Fruit fly (Drosophila melanogaster) whole organism, wandering third instar larva: ENCODE results near the gene Mst36Fb.

ENCODE experiments used
- Abd-B ChIP-seq: fragments of >200 bp; optimal IDR thresholded peaks from 2 replicates; lab custom pipeline; 2017; ENCODE audit warnings: missing biosample characterization, missing genetic modification characterization
- CG32264 ChIP-seq: fragments of 200-800 bp; sonication (Bioruptor generic); optimal IDR thresholded peaks from 2 replicates; lab custom pipeline; 2016; ENCODE audit warnings: missing biosample characterization, missing genetic modification characterization
- CG9705 ChIP-seq: fragments of 200-800 bp; sonication (Bioruptor generic); optimal IDR thresholded peaks from 2 replicates; lab custom pipeline; 2018; ENCODE audit warnings: missing biosample characterization, mild to moderate bottlenecking, missing genetic modification characterization
- Dif ChIP-seq: fragments of 200-275, 200-300 bp; sonication (Bioruptor generic); optimal IDR thresholded peaks from 2 replicates; lab custom pipeline; 2018; ENCODE audit warnings: missing biosample characterization, missing genetic modification characterization; ENCODE audit not compliant: partially characterized antibody
- GATAd ChIP-seq: sonication (Bioruptor generic); optimal IDR thresholded peaks from 2 replicates; lab custom pipeline; 2016; ENCODE audit warnings: missing biosample characterization, missing genetic modification characterization
- HLH106 ChIP-seq: fragments of 200-800 bp; optimal IDR thresholded peaks from 3 replicates; lab custom pipeline; 2019; ENCODE audit warnings: missing biosample characterization, mild to moderate bottlenecking, missing genetic modification characterization, moderate library complexity
- Hnf4 ChIP-seq: fragments of 200-800 bp; sonication (Bioruptor generic); optimal IDR thresholded peaks from 2 replicates; lab custom pipeline; 2016; ENCODE audit warnings: missing biosample characterization, mild to moderate bottlenecking, missing genetic modification characterization
- Hr78 ChIP-seq: fragments of >200 bp; optimal IDR thresholded peaks from 2 replicates; lab custom pipeline; 2017; ENCODE audit warnings: missing biosample characterization, missing genetic modification characterization
- Hr83 ChIP-seq: fragments of 200-300 bp; sonication (Bioruptor generic); optimal IDR thresholded peaks from 2 replicates; lab custom pipeline; 2016; ENCODE audit warnings: missing biosample characterization, mild to moderate bottlenecking, missing genetic modification characterization, moderate library complexity; ENCODE audit not compliant: poor library complexity, severe bottlenecking
- Jra ChIP-seq: sonication (Bioruptor generic); optimal IDR thresholded peaks from 2 replicates; lab custom pipeline; 2016; ENCODE audit warnings: missing biosample characterization, missing genetic modification characterization
- Mio ChIP-seq: sonication (Bioruptor generic); optimal IDR thresholded peaks from 2 replicates; lab custom pipeline; 2016; ENCODE audit warnings: missing biosample characterization, missing genetic modification characterization
- Myc ChIP-seq: fragments of >200 bp; optimal IDR thresholded peaks from 2 replicates; lab custom pipeline; 2017
- N ChIP-seq: fragments of >200 bp; optimal IDR thresholded peaks from 2 replicates; lab custom pipeline; 2018; ENCODE audit warnings: missing biosample characterization, missing external identifiers, missing genetic modification characterization
- OdsH ChIP-seq: fragments of 200-800 bp; sonication (Bioruptor generic); optimal IDR thresholded peaks from 2 replicates; lab custom pipeline; 2016; ENCODE audit warnings: missing biosample characterization, mild to moderate bottlenecking, missing genetic modification characterization
- Rel ChIP-seq, 2 experiments: fragments of 200-800 bp; sonication (Bioruptor generic) in 1 of 2; optimal IDR thresholded peaks; 2 replicates in 1 of 2; 3 replicates in 1 of 2; lab custom pipeline; 2016 to 2019; ENCODE audit warnings: mild to moderate bottlenecking in 2 of 2, missing biosample characterization in 2 of 2, missing genetic modification characterization in 2 of 2, moderate library complexity in 1 of 2
- Vsx2 ChIP-seq: fragments of 200-300, 225-300 bp; sonication (Bioruptor generic); optimal IDR thresholded peaks from 2 replicates; lab custom pipeline; 2018; ENCODE audit warnings: missing biosample characterization, missing genetic modification characterization; ENCODE audit not compliant: partially characterized antibody
- br ChIP-seq: fragments of 200-800 bp; sonication (Bioruptor generic); optimal IDR thresholded peaks from 2 replicates; lab custom pipeline; 2016; ENCODE audit warnings: missing biosample characterization, missing genetic modification characterization
- brk ChIP-seq: fragments of 200-800 bp; sonication (Bioruptor generic); optimal IDR thresholded peaks from 2 replicates; lab custom pipeline; 2016; ENCODE audit warnings: missing biosample characterization, mild to moderate bottlenecking, missing genetic modification characterization
- dl ChIP-seq, 2 experiments: fragments of 175-275, 200-275 bp in 1 of 2; fragments of 200-275 bp in 1 of 2; sonication (Bioruptor generic); optimal IDR thresholded peaks; lab custom pipeline; 2018; ENCODE audit warnings: mild to moderate bottlenecking in 2 of 2, missing biosample characterization in 2 of 2, missing genetic modification characterization in 2 of 2, moderate library complexity in 2 of 2; ENCODE audit not compliant: partially characterized antibody in 2 of 2, insufficient read depth in 1 of 2
- dmrt93B ChIP-seq: fragments of 200-800 bp; sonication (Bioruptor generic); optimal IDR thresholded peaks from 2 replicates; lab custom pipeline; 2018; ENCODE audit warnings: missing biosample characterization, mild to moderate bottlenecking, missing genetic modification characterization
- dsf ChIP-seq: sonication (Bioruptor generic); optimal IDR thresholded peaks from 2 replicates; lab custom pipeline; 2016; ENCODE audit warnings: missing biosample characterization, missing genetic modification characterization, borderline replicate concordance
- foxo ChIP-seq, 2 experiments: fragments of 200-800 bp; sonication (Bioruptor generic); optimal IDR thresholded peaks; 2 replicates in 1 of 2; 3 replicates in 1 of 2; lab custom pipeline; 2016 to 2017; ENCODE audit warnings: missing biosample characterization in 2 of 2, missing genetic modification characterization in 2 of 2
- fru ChIP-seq: fragments of 200-800 bp; sonication (Bioruptor generic); optimal IDR thresholded peaks from 3 replicates; lab custom pipeline; 2016; ENCODE audit warnings: missing biosample characterization, mild to moderate bottlenecking, missing genetic modification characterization
- h ChIP-seq: fragments of 200-800 bp; sonication (Bioruptor generic); optimal IDR thresholded peaks from 3 replicates; lab custom pipeline; 2016; ENCODE audit warnings: missing biosample characterization, mild to moderate bottlenecking, missing genetic modification characterization
- jim ChIP-seq: fragments of 175-275, 200-325 bp; sonication (Bioruptor generic); optimal IDR thresholded peaks from 2 replicates; lab custom pipeline; 2016; ENCODE audit warnings: missing biosample characterization, mild to moderate bottlenecking, missing genetic modification characterization
- lola ChIP-seq: fragments of >200 bp; optimal IDR thresholded peaks from 2 replicates; lab custom pipeline; 2017; ENCODE audit warnings: missing biosample characterization, missing genetic modification characterization
- pan ChIP-seq: fragments of >200 bp; optimal IDR thresholded peaks from 2 replicates; lab custom pipeline; 2017
- psq ChIP-seq: fragments of 200-800 bp; sonication (Bioruptor generic); optimal IDR thresholded peaks from 3 replicates; lab custom pipeline; 2017; ENCODE audit warnings: missing biosample characterization, mild to moderate bottlenecking, missing genetic modification characterization, moderate library complexity
- rgr ChIP-seq: fragments of 200-800 bp; sonication (Bioruptor generic); optimal IDR thresholded peaks from 3 replicates; lab custom pipeline; 2016; ENCODE audit warnings: missing biosample characterization, mild to moderate bottlenecking, missing genetic modification characterization
- sage ChIP-seq: fragments of 200-800 bp; sonication (Bioruptor generic); optimal IDR thresholded peaks from 2 replicates; lab custom pipeline; 2016; ENCODE audit warnings: missing biosample characterization, mild to moderate bottlenecking, missing genetic modification characterization
- sv ChIP-seq: fragments of 200-800 bp; sonication (Bioruptor generic); optimal IDR thresholded peaks from 3 replicates; lab custom pipeline; 2016; ENCODE audit warnings: missing biosample characterization, missing genetic modification characterization
- tai ChIP-seq: sonication (Bioruptor generic); optimal IDR thresholded peaks from 2 replicates; lab custom pipeline; 2016; ENCODE audit warnings: missing biosample characterization, missing genetic modification characterization
- usp ChIP-seq: fragments of >200 bp; optimal IDR thresholded peaks from 2 replicates; lab custom pipeline; 2017; ENCODE audit warnings: missing biosample characterization, missing genetic modification characterization
- woc ChIP-seq: sonication (Bioruptor generic); optimal IDR thresholded peaks from 2 replicates; lab custom pipeline; 2016; ENCODE audit warnings: missing biosample characterization, mild to moderate bottlenecking, missing genetic modification characterization

The Mst36Fb gene

dm6 chr2L:18674994-18675393 is at the start of gene Mst36Fb:
Gene Mst36Fb (minus strand): TSS chr2L:18675094.
- TF ChIP-seq jim (GFP tag; lab: Kevin White, UChicago) = no peak
- no peak for TF ChIP-seq Hr78 (GFP tag; lab: Kevin White, UChicago)
- no peak for TF ChIP-seq tai
- TF ChIP-seq rgr (GFP tag; lab: Kevin White, UChicago) = no peak
- TF ChIP-seq lola (GFP tag; lab: Kevin White, UChicago) = no peak
- no peak for TF ChIP-seq Hnf4 (GFP tag; lab: Kevin White, UChicago)
- no peak for TF ChIP-seq dmrt93B (GFP tag; lab: Kevin White, UChicago)
- no peak for TF ChIP-seq woc (GFP tag; lab: Kevin White, UChicago)
- TF ChIP-seq Abd-B = no peak
- TF ChIP-seq psq (GFP tag; lab: Kevin White, UChicago) = no peak
- no peak for TF ChIP-seq pan (lab: Kevin White, UChicago)
- no peak for TF ChIP-seq GATAd (GFP tag; lab: Kevin White, UChicago)
- TF ChIP-seq br (GFP tag; lab: Kevin White, UChicago) = no peak
- TF ChIP-seq fru (GFP tag; lab: Kevin White, UChicago) = no peak
- TF ChIP-seq Vsx2 = no peak
- no peak for TF ChIP-seq N (GFP tag; lab: Kevin White, UChicago)

- TF ChIP-seq N (GFP tag; lab: Kevin White, UChicago) (no peak), Hr83 (no peak), br (GFP tag; lab: Kevin White, UChicago) (no peak), dsf (GFP tag; lab: Kevin White, UChicago) (no peak), brk (GFP tag; lab: Kevin White, UChicago) (no peak), Myc (no peak), Mio (no peak), Vsx2 (no peak), rgr (GFP tag; lab: Kevin White, UChicago) (no peak), OdsH (GFP tag; lab: Kevin White, UChicago) (no peak), usp (GFP tag; lab: Kevin White, UChicago) (no peak), sv (no peak)
Measured at dm6 chr2L:18719583-18719982, 44.7 kb upstream of the Mst36Fb start.

dm6 chr2L:18717365-18718011 is 42.6 kb upstream of the Mst36Fb start:
- TF ChIP-seq h (GFP tag; lab: Kevin White, UChicago) (no peak), GATAd (GFP tag; lab: Kevin White, UChicago) (no peak), Hr83 (no peak), Vsx2 (no peak), Jra (GFP tag; lab: Kevin White, UChicago) (no peak), woc (GFP tag; lab: Kevin White, UChicago) (no peak), pan (lab: Kevin White, UChicago) (no peak), psq (GFP tag; lab: Kevin White, UChicago) (no peak), foxo (GFP tag; optimal IDR thresholded peaks at IDR 0.05; lab: Kevin White, UChicago) (no peak), Dif (no peak), Hr78 (GFP tag; lab: Kevin White, UChicago) (no peak), dl (GFP tag; optimal IDR thresholded peaks at IDR 0.05; lab: Kevin White, UChicago; ENCODE audit: insufficient read depth in 1 of 2, partially characterized antibody in 2 of 2) (no peak), Abd-B (no peak), CG32264 (GFP tag; lab: Kevin White, UChicago) (no peak), dmrt93B (GFP tag; lab: Kevin White, UChicago) (no peak), lola (GFP tag; lab: Kevin White, UChicago) (no peak), Myc (no peak)

- TF ChIP-seq sv (no peak), dsf (GFP tag; lab: Kevin White, UChicago) (no peak)
Measured at dm6 chr2L:18714086-18714485, 39.2 kb upstream of the Mst36Fb start.

DNA sequence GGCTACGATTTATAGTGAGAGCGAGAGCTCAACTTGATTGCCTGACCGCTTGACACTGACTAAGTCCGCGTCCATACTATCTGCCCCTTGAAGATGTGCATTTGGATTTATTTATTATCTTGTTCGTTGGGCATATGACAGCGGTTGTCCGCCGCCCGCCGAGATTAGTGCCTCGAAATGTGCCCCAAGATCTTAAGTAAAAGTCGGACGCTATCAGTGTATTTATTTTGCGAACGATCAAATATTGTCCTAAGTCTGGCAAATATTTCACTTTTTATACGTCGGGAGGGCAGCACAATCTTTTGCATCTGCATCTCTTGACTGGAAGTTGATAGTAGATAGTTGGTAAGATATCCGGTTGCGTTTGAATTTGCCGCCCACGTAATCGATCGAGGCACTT is 38.8 kb upstream of the Mst36Fb start, which contains the start of gene Irk3:
TSS of gene Irk3 (minus strand) at position 63 of the 400 bp plus-strand sequence.
- TF ChIP-seq Mio = no peak
- no peak for TF ChIP-seq tai
- no peak for TF ChIP-seq Dif
- TF ChIP-seq rgr (GFP tag; lab: Kevin White, UChicago) = no peak
- no peak for TF ChIP-seq N (GFP tag; lab: Kevin White, UChicago)
- TF ChIP-seq HLH106 (tag; lab: Kevin White, UChicago) = no peak
- no peak for TF ChIP-seq sv
- no peak for TF ChIP-seq dmrt93B (GFP tag; lab: Kevin White, UChicago)
- no peak for TF ChIP-seq sage (GFP tag; lab: Kevin White, UChicago)
- TF ChIP-seq Abd-B = no peak
- no peak for TF ChIP-seq CG9705 (GFP tag; lab: Kevin White, UChicago)
- no peak for TF ChIP-seq fru (GFP tag; lab: Kevin White, UChicago)
- no peak for TF ChIP-seq Rel (GFP tag; optimal IDR thresholded peaks at IDR 0.05; lab: Kevin White, UChicago)
- TF ChIP-seq Rel (tag; optimal IDR thresholded peaks at IDR 0.05; lab: Kevin White, UChicago) = no peak
- no peak for TF ChIP-seq GATAd (GFP tag; lab: Kevin White, UChicago)
- TF ChIP-seq, all 38 proteins: peak for 0
